Worm (Caenorhabditis elegans) whole organism, L3 larva: Measurements from ENCODE around the gene yap-1.
A peak's percentile ranks its signal among the peaks of the same experiment; 100 is the strongest.

Source experiments
- R02D3.7 ChIP-seq: fragments of 150-350 bp; optimal IDR thresholded peaks from 2 replicates; lab custom pipeline; 2014; ENCODE audit warnings: missing biosample characterization, missing genetic modification characterization
- ama-1 ChIP-seq: fragments of 150-350 bp; optimal IDR thresholded peaks from 2 replicates; lab custom pipeline; 2018
- ceh-28 ChIP-seq: fragments of 150-350 bp; optimal IDR thresholded peaks from 2 replicates; lab custom pipeline; 2014; ENCODE audit warnings: missing biosample characterization, missing genetic modification reagents, missing genetic modification characterization
- ceh-82 ChIP-seq: fragments of 150-350 bp; optimal IDR thresholded peaks from 2 replicates; lab custom pipeline; 2014; ENCODE audit warnings: missing biosample characterization, missing genetic modification characterization
- ceh-9 ChIP-seq: sonication (generic microtip); optimal IDR thresholded peaks from 2 replicates; lab custom pipeline; 2018; ENCODE audit warnings: missing biosample characterization, missing genetic modification characterization
- daf-12 ChIP-seq: fragments of 150-350 bp; optimal IDR thresholded peaks from 2 replicates; lab custom pipeline; 2014; ENCODE audit warnings: missing biosample characterization, missing genetic modification reagents, missing genetic modification characterization
- egl-27 ChIP-seq: sonication (generic microtip); optimal IDR thresholded peaks from 4 replicates; lab custom pipeline; 2017; ENCODE audit warnings: missing biosample characterization, missing genetic modification reagents, missing genetic modification characterization
- egl-5 ChIP-seq: fragments of 150-350 bp; optimal IDR thresholded peaks from 2 replicates; lab custom pipeline; 2017; ENCODE audit warnings: missing biosample characterization, missing genetic modification reagents, missing genetic modification characterization, inconsistent platforms
- elt-1 ChIP-seq: fragments of 150-350 bp; optimal IDR thresholded peaks from 2 replicates; lab custom pipeline; 2014; ENCODE audit warnings: missing biosample characterization, missing genetic modification characterization
- elt-2 ChIP-seq: sonication (generic microtip); optimal IDR thresholded peaks from 2 replicates; lab custom pipeline; 2016; ENCODE audit warnings: missing genetic modification reagents, mild to moderate bottlenecking, missing genetic modification characterization, missing compliant biosample characterization
- fkh-10 ChIP-seq: sonication (generic microtip); optimal IDR thresholded peaks from 2 replicates; lab custom pipeline; 2017; ENCODE audit warnings: missing biosample characterization, missing genetic modification reagents, missing genetic modification characterization
- fkh-2 ChIP-seq: fragments of 150-350 bp; optimal IDR thresholded peaks from 2 replicates; lab custom pipeline; 2014; ENCODE audit warnings: missing biosample characterization, missing genetic modification reagents, missing genetic modification characterization
- hmg-11 ChIP-seq: sonication (generic microtip); optimal IDR thresholded peaks from 2 replicates; lab custom pipeline; 2016; ENCODE audit warnings: missing genetic modification characterization, missing compliant biosample characterization
- lin-15B ChIP-seq: fragments of 150-350 bp; optimal IDR thresholded peaks from 2 replicates; lab custom pipeline; 2014; ENCODE audit warnings: missing biosample characterization, missing genetic modification characterization
- lsy-12 ChIP-seq: sonication (generic microtip); optimal IDR thresholded peaks from 2 replicates; lab custom pipeline; 2016; ENCODE audit warnings: mild to moderate bottlenecking, missing genetic modification characterization, missing compliant biosample characterization
- mdl-1 ChIP-seq: fragments of 150-350 bp; optimal IDR thresholded peaks from 2 replicates; lab custom pipeline; 2014; ENCODE audit warnings: missing biosample characterization, missing genetic modification characterization
- mml-1 ChIP-seq: fragments of 150-350 bp; sonication (generic microtip); optimal IDR thresholded peaks from 3 replicates; lab custom pipeline; 2014; ENCODE audit warnings: missing biosample characterization, missing genetic modification characterization
- nhr-12 ChIP-seq: fragments of 150-350 bp; optimal IDR thresholded peaks from 2 replicates; lab custom pipeline; 2014; ENCODE audit warnings: missing biosample characterization, missing genetic modification characterization
- nhr-237 ChIP-seq: fragments of 150-350 bp; optimal IDR thresholded peaks from 2 replicates; lab custom pipeline; 2014; ENCODE audit warnings: missing biosample characterization, missing genetic modification characterization
- nhr-25 ChIP-seq: sonication (generic microtip); optimal IDR thresholded peaks from 2 replicates; lab custom pipeline; 2017; ENCODE audit warnings: missing biosample characterization, missing genetic modification characterization
- nhr-43 ChIP-seq: sonication (generic microtip); optimal IDR thresholded peaks from 2 replicates; lab custom pipeline; 2016; ENCODE audit warnings: mild to moderate bottlenecking, missing genetic modification characterization, missing compliant biosample characterization; ENCODE audit not compliant: poor library complexity, severe bottlenecking
- nhr-67 ChIP-seq: fragments of 150-350 bp; optimal IDR thresholded peaks from 2 replicates; lab custom pipeline; 2014; ENCODE audit warnings: missing biosample characterization, missing genetic modification characterization
- nhr-76 ChIP-seq: fragments of 150-350 bp; sonication (generic microtip); optimal IDR thresholded peaks from 5 replicates; lab custom pipeline; 2014; ENCODE audit warnings: missing biosample characterization, missing genetic modification characterization
- nhr-77 ChIP-seq: fragments of 150-350 bp; optimal IDR thresholded peaks from 2 replicates; lab custom pipeline; 2014; ENCODE audit warnings: missing biosample characterization, missing genetic modification characterization
- pha-4 ChIP-seq: fragments of 150-350 bp; optimal IDR thresholded peaks from 2 replicates; lab custom pipeline; 2014; ENCODE audit warnings: missing biosample characterization, missing genetic modification reagents, missing genetic modification characterization
- pqm-1 ChIP-seq: fragments of 150-350 bp; optimal IDR thresholded peaks from 2 replicates; lab custom pipeline; 2017; ENCODE audit warnings: missing biosample characterization, missing genetic modification characterization, inconsistent platforms
- sea-2 ChIP-seq: fragments of 150-350 bp; sonication (generic microtip); optimal IDR thresholded peaks from 4 replicates; lab custom pipeline; 2014; ENCODE audit warnings: missing biosample characterization, missing genetic modification reagents, missing genetic modification characterization
- skn-1 ChIP-seq: fragments of 150-350 bp; optimal IDR thresholded peaks from 2 replicates; lab custom pipeline; 2014; ENCODE audit warnings: missing biosample characterization, missing genetic modification characterization
- snpc-4 ChIP-seq: fragments of 150-350 bp; optimal IDR thresholded peaks from 2 replicates; lab custom pipeline; 2014; ENCODE audit warnings: missing biosample characterization, missing genetic modification characterization
- tbx-2 ChIP-seq: sonication (generic microtip); optimal IDR thresholded peaks from 2 replicates; lab custom pipeline; 2016; ENCODE audit warnings: mild to moderate bottlenecking, missing genetic modification characterization, missing compliant biosample characterization
- unc-39 ChIP-seq: sonication (generic microtip); optimal IDR thresholded peaks from 4 replicates; lab custom pipeline; 2017; ENCODE audit warnings: missing biosample characterization, missing genetic modification characterization
- zag-1 ChIP-seq: fragments of 150-350 bp; optimal IDR thresholded peaks from 2 replicates; lab custom pipeline; 2014; ENCODE audit warnings: missing biosample characterization, missing genetic modification characterization
- ztf-11 ChIP-seq: fragments of 150-350 bp; optimal IDR thresholded peaks from 2 replicates; lab custom pipeline; 2014; ENCODE audit warnings: missing biosample characterization, missing genetic modification characterization

yap-1 gene

ce11 chrX:10674199-10674598 is 17.5 kb upstream of the yap-1 start, which contains the start of gene F13E6.2:
Gene F13E6.2, minus strand, starts transcription at chrX:10674299.
- no peak for TF ChIP-seq zag-1 (tag; lab: Kevin White, UChicago)
- TF ChIP-seq nhr-77 (tag; lab: Kevin White, UChicago): no peak
- no peak for TF ChIP-seq nhr-67 (tag; lab: Kevin White, UChicago)
- TF ChIP-seq nhr-76 (tag; lab: Kevin White, UChicago): no peak
- no peak for TF ChIP-seq ceh-9 (tag; lab: Kevin White, UChicago)
- no peak for TF ChIP-seq nhr-25 (tag; lab: Kevin White, UChicago)
- TF ChIP-seq unc-39: no peak
- no peak for TF ChIP-seq egl-27 (tag; lab: Kevin White, UChicago)
- TF ChIP-seq ceh-28 (tag; lab: Kevin White, UChicago): no peak
- no peak for TF ChIP-seq ama-1
- no peak for TF ChIP-seq fkh-10 (GFP tag; lab: Kevin White, UChicago)
- no peak for TF ChIP-seq R02D3.7
- no peak for TF ChIP-seq lsy-12 (tag; lab: Kevin White, UChicago)
- no peak for TF ChIP-seq skn-1
- no peak for TF ChIP-seq nhr-43 (tag; lab: Kevin White, UChicago)
- TF ChIP-seq mdl-1 (tag; lab: Kevin White, UChicago): no peak

ce11 chrX:10675376-10675775 is 16.4 kb upstream of the yap-1 start:
- TF ChIP-seq nhr-43 (tag; lab: Kevin White, UChicago): peak; percentile 18
- peak; percentile 26 for TF ChIP-seq ama-1
- no peak for TF ChIP-seq elt-1

- TF ChIP-seq mdl-1 (tag; lab: Kevin White, UChicago) (no peak), lsy-12 (tag; lab: Kevin White, UChicago) (no peak), nhr-76 (tag; lab: Kevin White, UChicago) (no peak), hmg-11 (tag; lab: Kevin White, UChicago) (no peak), ceh-9 (tag; lab: Kevin White, UChicago) (no peak), tbx-2 (tag; lab: Kevin White, UChicago) (no peak), lin-15B (tag; lab: Kevin White, UChicago) (no peak), snpc-4 (tag; lab: Kevin White, UChicago) (no peak), nhr-77 (tag; lab: Kevin White, UChicago) (no peak), fkh-2 (tag; lab: Kevin White, UChicago) (no peak), ceh-28 (tag; lab: Kevin White, UChicago) (no peak), mml-1 (tag; lab: Kevin White, UChicago) (no peak), ztf-11 (tag; lab: Kevin White, UChicago) (no peak), pha-4 (tag; lab: Kevin White, UChicago) (no peak), ceh-82 (no peak), nhr-12 (no peak), sea-2 (GFP tag; lab: Kevin White, UChicago) (no peak), egl-5 (tag; lab: Kevin White, UChicago) (no peak)
Measured at ce11 chrX:10675952-10676351, 15.8 kb upstream of the yap-1 start.

ce11 chrX:10677009-10677408 is 14.7 kb upstream of the yap-1 start, which contains the start of gene F13E6.1:
Gene F13E6.1, minus strand, starts transcription at chrX:10677109.
- TF ChIP-seq nhr-25 (tag; lab: Kevin White, UChicago): no peak
- no peak for TF ChIP-seq fkh-10 (GFP tag; lab: Kevin White, UChicago)
- no peak for TF ChIP-seq fkh-2 (tag; lab: Kevin White, UChicago)
- TF ChIP-seq nhr-43 (tag; lab: Kevin White, UChicago): no peak
- TF ChIP-seq daf-12 (tag; lab: Kevin White, UChicago): no peak
- no peak for TF ChIP-seq pqm-1 (tag; lab: Kevin White, UChicago)
- TF ChIP-seq snpc-4 (tag; lab: Kevin White, UChicago): no peak
- TF ChIP-seq egl-27 (tag; lab: Kevin White, UChicago): no peak
- TF ChIP-seq nhr-67 (tag; lab: Kevin White, UChicago): no peak
- TF ChIP-seq egl-5 (tag; lab: Kevin White, UChicago): no peak
- TF ChIP-seq unc-39: no peak
- no peak for TF ChIP-seq nhr-237
- TF ChIP-seq ama-1: no peak
- no peak for TF ChIP-seq elt-2 (tag; lab: Kevin White, UChicago)
- no peak for TF ChIP-seq nhr-76 (tag; lab: Kevin White, UChicago)
- no peak for TF ChIP-seq mml-1 (tag; lab: Kevin White, UChicago)
- no peak for TF ChIP-seq hmg-11 (tag; lab: Kevin White, UChicago)
- no peak for TF ChIP-seq zag-1 (tag; lab: Kevin White, UChicago)
- no peak for TF ChIP-seq mdl-1 (tag; lab: Kevin White, UChicago)
